Fruit fly (Drosophila melanogaster) whole organism, embryonic: Measurements from ENCODE around the gene CG16789.

ENCODE experiments used
- Awh ChIP-seq: fragments of 200-800 bp; sonication (Bioruptor generic); IDR thresholded peaks from 2 replicates; pipeline ENCODE4, ENCODE4 v1.3.6; 2022; ENCODE audit warnings: missing biosample characterization, missing genetic modification characterization
- BEAF-32 ChIP-seq: fragments of 200-800 bp; sonication (Bioruptor generic); optimal IDR thresholded peaks from 3 replicates; lab custom pipeline; 2017; ENCODE audit warnings: missing biosample characterization, missing genetic modification characterization, mild to moderate bottlenecking, moderate library complexity, missing genetic modification reagents
- Blimp-1 ChIP-seq: fragments of 200-800 bp; sonication (Bioruptor generic); optimal IDR thresholded peaks from 3 replicates; lab custom pipeline; 2018; ENCODE audit warnings: missing biosample characterization, missing genetic modification characterization, mild to moderate bottlenecking, moderate library complexity, missing genetic modification reagents
- CG10147 ChIP-seq: fragments of 200-800 bp; sonication (Bioruptor generic); optimal IDR thresholded peaks from 2 replicates; lab custom pipeline; 2019; ENCODE audit warnings: missing biosample characterization, mild to moderate bottlenecking, missing genetic modification characterization, moderate library complexity
- CG10654 ChIP-seq: fragments of 200-800 bp; sonication (Bioruptor generic); optimal IDR thresholded peaks from 2 replicates; lab custom pipeline; 2016; ENCODE audit warnings: missing biosample characterization, missing genetic modification characterization
- CG11560 ChIP-seq: fragments of 200-800 bp; sonication (Bioruptor generic); IDR thresholded peaks from 3 replicates; pipeline ENCODE4 v1.3.6; 2022; ENCODE audit warnings: missing biosample characterization, missing genetic modification characterization
- CG15514 ChIP-seq: fragments of 200-800 bp; sonication (Bioruptor generic); optimal IDR thresholded peaks from 3 replicates; lab custom pipeline; 2017; ENCODE audit warnings: missing biosample characterization, missing genetic modification characterization, mild to moderate bottlenecking, moderate library complexity, missing genetic modification reagents
- CG16815 ChIP-seq: fragments of 200-800 bp; sonication (Bioruptor generic); optimal IDR thresholded peaks from 3 replicates; lab custom pipeline; 2017; ENCODE audit warnings: missing biosample characterization, mild to moderate bottlenecking, missing genetic modification characterization
- CG18262 ChIP-seq: fragments of 200-800 bp; optimal IDR thresholded peaks from 3 replicates; lab custom pipeline; 2019; ENCODE audit warnings: missing biosample characterization, mild to moderate bottlenecking, missing genetic modification characterization, moderate library complexity
- CG2889 ChIP-seq: fragments of 200-800 bp; sonication (Bioruptor generic); IDR thresholded peaks from 3 replicates; pipeline ENCODE4 v1.3.6; 2022; ENCODE audit warnings: missing biosample characterization, missing genetic modification characterization
- CG3163 ChIP-seq: fragments of 200-800 bp; sonication (Bioruptor generic); optimal IDR thresholded peaks from 3 replicates; lab custom pipeline; 2016; ENCODE audit warnings: missing biosample characterization, missing genetic modification characterization
- CG32767 ChIP-seq: fragments of 200-800 bp; sonication (Bioruptor generic); IDR thresholded peaks from 2 replicates; pipeline ENCODE4 v1.3.6; 2022; ENCODE audit warnings: missing biosample characterization, missing genetic modification characterization
- CG6175 ChIP-seq: fragments of 200-800 bp; sonication (Bioruptor generic); IDR thresholded peaks from 3 replicates; pipeline ENCODE4 v1.3.6; 2022; ENCODE audit warnings: missing biosample characterization, missing genetic modification characterization
- CG6791 ChIP-seq: fragments of 200-800 bp; sonication (Bioruptor generic); IDR thresholded peaks from 3 replicates; pipeline ENCODE4 v1.3.6; 2022; ENCODE audit warnings: missing biosample characterization, missing genetic modification characterization; ENCODE audit not compliant: partially characterized antibody
- CG8944 ChIP-seq: fragments of 200-800 bp; sonication (Bioruptor generic); optimal IDR thresholded peaks from 3 replicates; lab custom pipeline; 2016; ENCODE audit warnings: missing biosample characterization, missing genetic modification characterization
- CTCF ChIP-seq: fragments of 200-800 bp; sonication (Bioruptor generic); optimal IDR thresholded peaks from 2 replicates; lab custom pipeline; 2017; ENCODE audit warnings: missing biosample characterization, mild to moderate bottlenecking, missing genetic modification characterization, moderate library complexity
- Camta ChIP-seq: fragments of 200-800 bp; sonication (Bioruptor generic); optimal IDR thresholded peaks from 2 replicates; lab custom pipeline; 2016; ENCODE audit warnings: missing biosample characterization, missing genetic modification characterization
- Dbx ChIP-seq: fragments of 200-800 bp; sonication (Bioruptor generic); IDR thresholded peaks from 3 replicates; pipeline ENCODE4 v1.3.6; 2022; ENCODE audit warnings: missing biosample characterization, missing genetic modification characterization
- Eip74EF ChIP-seq, 2 experiments: fragments of 200-800 bp in 1 of 2; fragments of >200 bp in 1 of 2; sonication (Bioruptor generic) in 1 of 2; optimal IDR thresholded peaks; 2 replicates each; lab custom pipeline; 2017 to 2019; ENCODE audit warnings: missing biosample characterization in 2 of 2, missing genetic modification characterization in 2 of 2, mild to moderate bottlenecking in 1 of 2, moderate library complexity in 1 of 2
- Fer3 ChIP-seq: fragments of 200-800 bp; sonication (Bioruptor generic); optimal IDR thresholded peaks from 2 replicates; lab custom pipeline; 2018; ENCODE audit warnings: missing biosample characterization, mild to moderate bottlenecking, missing genetic modification characterization, moderate library complexity
- HLHmδ ChIP-seq: fragments of 200-800 bp; sonication (Bioruptor generic); optimal IDR thresholded peaks from 2 replicates; lab custom pipeline; 2018; ENCODE audit warnings: missing biosample characterization, mild to moderate bottlenecking, missing genetic modification characterization, moderate library complexity
- Hey ChIP-seq: fragments of 200-800 bp; sonication (Bioruptor generic); optimal IDR thresholded peaks from 3 replicates; lab custom pipeline; 2018; ENCODE audit warnings: missing biosample characterization, mild to moderate bottlenecking, missing genetic modification characterization
- Hmr ChIP-seq: fragments of 200-800 bp; sonication (Bioruptor generic); optimal IDR thresholded peaks from 3 replicates; lab custom pipeline; 2017; ENCODE audit warnings: mild to moderate bottlenecking, missing biosample characterization, missing genetic modification reagents, missing genetic modification characterization
- Hr51 ChIP-seq, 2 experiments: fragments of 200-800 bp; sonication (Bioruptor generic); optimal IDR thresholded peaks; 2 replicates in 1 of 2; 3 replicates in 1 of 2; lab custom pipeline; 2016 to 2018; ENCODE audit warnings: missing biosample characterization in 2 of 2, missing genetic modification characterization in 2 of 2, mild to moderate bottlenecking in 1 of 2, moderate library complexity in 1 of 2
- Opbp ChIP-seq: fragments of 200-800 bp; sonication (Bioruptor generic); IDR thresholded peaks from 3 replicates; pipeline ENCODE4 v1.3.6; 2022; ENCODE audit warnings: missing biosample characterization, missing genetic modification characterization; ENCODE audit not compliant: partially characterized antibody
- Ssrp ChIP-seq: fragments of 200-800 bp; sonication (Bioruptor generic); optimal IDR thresholded peaks from 2 replicates; lab custom pipeline; 2018; ENCODE audit warnings: missing biosample characterization, mild to moderate bottlenecking, missing genetic modification characterization, moderate library complexity
- abd-A ChIP-seq: fragments of 200-800 bp; sonication (Bioruptor generic); optimal IDR thresholded peaks from 3 replicates; lab custom pipeline; 2019; ENCODE audit warnings: missing biosample characterization, mild to moderate bottlenecking, missing genetic modification characterization, moderate library complexity
- ac ChIP-seq: fragments of 200-800 bp; sonication (Bioruptor generic); optimal IDR thresholded peaks from 3 replicates; lab custom pipeline; 2017; ENCODE audit warnings: missing biosample characterization, mild to moderate bottlenecking, missing genetic modification characterization
- caup ChIP-seq: fragments of 200-800 bp; sonication (Bioruptor generic); optimal IDR thresholded peaks from 3 replicates; lab custom pipeline; 2017; ENCODE audit warnings: missing biosample characterization, mild to moderate bottlenecking, missing genetic modification characterization, moderate library complexity; ENCODE audit not compliant: severe bottlenecking
- dati ChIP-seq: fragments of 200-800 bp; sonication (Bioruptor generic); IDR thresholded peaks from 2 replicates; pipeline ENCODE4 v1.3.6; 2022; ENCODE audit warnings: missing biosample characterization, missing genetic modification characterization
- emc ChIP-seq: fragments of 200-800 bp; sonication (Bioruptor generic); optimal IDR thresholded peaks from 2 replicates; lab custom pipeline; 2016; ENCODE audit warnings: missing biosample characterization, missing genetic modification characterization
- eyg ChIP-seq: fragments of 200-800 bp; sonication (Bioruptor generic); optimal IDR thresholded peaks from 3 replicates; lab custom pipeline; 2016; ENCODE audit warnings: missing biosample characterization, missing genetic modification characterization
- gcm ChIP-seq: fragments of 200-800 bp; sonication (Bioruptor generic); optimal IDR thresholded peaks from 2 replicates; lab custom pipeline; 2019; ENCODE audit warnings: missing biosample characterization, mild to moderate bottlenecking, missing genetic modification characterization, moderate library complexity
- gcm2 ChIP-seq: fragments of 200-800 bp; sonication (Bioruptor generic); optimal IDR thresholded peaks from 2 replicates; lab custom pipeline; 2016; ENCODE audit warnings: missing biosample characterization, missing genetic modification characterization
- kni ChIP-seq: fragments of 200-800 bp; sonication (Bioruptor generic); optimal IDR thresholded peaks from 3 replicates; lab custom pipeline; 2017; ENCODE audit warnings: mild to moderate bottlenecking, missing biosample characterization, missing genetic modification reagents, missing genetic modification characterization
- oc ChIP-seq: fragments of 200-800 bp; sonication (Bioruptor generic); optimal IDR thresholded peaks from 2 replicates; lab custom pipeline; 2018; ENCODE audit warnings: missing biosample characterization, mild to moderate bottlenecking, missing genetic modification characterization, moderate library complexity
- pho ChIP-seq: fragments of 200-800 bp; sonication (Bioruptor generic); optimal IDR thresholded peaks from 2 replicates; lab custom pipeline; 2016; ENCODE audit warnings: missing biosample characterization, missing genetic modification characterization
- pnt ChIP-seq: fragments of 200-800 bp; sonication (Bioruptor generic); optimal IDR thresholded peaks from 3 replicates; lab custom pipeline; 2016; ENCODE audit warnings: missing biosample characterization, missing genetic modification characterization
- pum ChIP-seq: fragments of 200-800 bp; sonication (Bioruptor generic); optimal IDR thresholded peaks from 2 replicates; lab custom pipeline; 2016; ENCODE audit warnings: missing biosample characterization, missing genetic modification characterization
- salm ChIP-seq: fragments of 200-800 bp; sonication (Bioruptor generic); optimal IDR thresholded peaks from 2 replicates; lab custom pipeline; 2018; ENCODE audit warnings: missing biosample characterization, mild to moderate bottlenecking, missing genetic modification characterization
- sc ChIP-seq, 3 experiments: fragments of >200 bp in 2 of 3; fragments of 200-800 bp in 1 of 3; sonication (Bioruptor generic) in 1 of 3; optimal IDR thresholded peaks; 2 replicates in 2 of 3; 3 replicates in 1 of 3; lab custom pipeline; 2017; ENCODE audit warnings: mild to moderate bottlenecking in 1 of 3, missing biosample characterization in 1 of 3, missing genetic modification characterization in 1 of 3, missing genetic modification reagents in 1 of 3
- scrt ChIP-seq: fragments of 200-800 bp; sonication (Bioruptor generic); optimal IDR thresholded peaks from 2 replicates; lab custom pipeline; 2018; ENCODE audit warnings: missing biosample characterization, mild to moderate bottlenecking, missing genetic modification characterization, moderate library complexity
- sens-2 ChIP-seq: fragments of 200-800 bp; sonication (Bioruptor generic); IDR thresholded peaks from 2 replicates; pipeline ENCODE4 v1.3.6; 2022; ENCODE audit warnings: missing biosample characterization, missing genetic modification characterization
- slbo ChIP-seq: fragments of 200-800 bp; sonication (Bioruptor generic); IDR thresholded peaks from 2 replicates; pipeline ENCODE4 v1.3.6; 2022; ENCODE audit warnings: missing biosample characterization, missing genetic modification characterization
- so ChIP-seq: fragments of 200-800 bp; sonication (Bioruptor generic); IDR thresholded peaks from 3 replicates; pipeline ENCODE4 v1.3.6; 2022; ENCODE audit warnings: missing biosample characterization, missing genetic modification characterization
- sob ChIP-seq: fragments of 200-800 bp; sonication (Bioruptor generic); IDR thresholded peaks from 2 replicates; pipeline ENCODE4 v1.3.6; 2022; ENCODE audit warnings: missing biosample characterization, missing genetic modification characterization
- usp ChIP-seq: fragments of >200 bp; optimal IDR thresholded peaks from 2 replicates; lab custom pipeline; 2017; ENCODE audit warnings: missing biosample characterization, missing genetic modification characterization
- wor ChIP-seq: fragments of 200-800 bp; sonication (Bioruptor generic); IDR thresholded peaks from 2 replicates; pipeline ENCODE4 v1.3.6; 2022; ENCODE audit warnings: missing biosample characterization, missing genetic modification characterization

The CG16789 gene

DNA sequence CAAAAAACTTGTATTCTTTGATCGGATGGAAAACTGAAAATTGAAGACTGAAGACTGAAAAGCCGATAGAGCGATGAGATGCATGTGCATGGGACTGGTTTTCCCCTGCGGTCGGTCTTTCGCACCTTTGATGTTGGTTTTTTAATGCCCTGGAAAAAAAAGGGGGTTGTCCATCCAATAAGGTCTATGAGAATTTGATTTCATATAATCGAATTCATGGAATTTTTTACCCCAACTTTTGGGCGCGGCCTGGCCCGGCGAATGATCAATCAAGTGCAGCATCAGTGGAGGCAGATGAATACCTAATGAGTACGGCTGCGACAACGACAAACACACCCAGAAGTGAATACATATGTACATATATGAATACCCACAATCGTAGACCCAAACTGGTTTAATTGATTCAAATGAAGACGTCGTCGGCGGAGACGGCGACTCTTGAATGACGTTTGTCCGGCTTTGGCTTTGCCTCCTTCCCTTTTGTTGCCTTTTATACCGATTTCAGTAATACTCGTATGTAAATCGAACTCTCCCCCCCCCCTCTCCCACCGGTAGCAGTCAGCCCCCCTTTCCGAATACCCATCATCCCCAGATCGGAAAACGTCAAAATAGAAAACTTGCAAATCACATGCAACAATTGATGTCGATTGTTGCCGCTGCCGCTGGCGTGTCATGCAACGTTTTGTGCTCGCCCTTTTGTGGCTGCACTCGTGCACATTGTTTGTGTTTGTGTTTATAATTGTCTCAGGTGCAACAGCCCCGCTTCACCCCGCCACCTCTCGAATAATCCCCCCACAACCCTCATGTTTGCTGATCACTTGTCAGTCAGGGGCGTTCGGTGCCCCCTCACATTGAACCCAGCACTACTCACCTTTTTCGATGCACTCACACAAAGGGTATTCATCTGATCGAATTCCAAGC, 37.3 kb downstream of the CG16789 start (continued):
- TF ChIP-seq CG15514 (GFP tag; lab: Kevin White, UChicago) (no peak), pnt (GFP tag; lab: Kevin White, UChicago) (no peak), Hr51 (GFP tag; optimal IDR thresholded peaks at IDR 0.05; lab: Kevin White, UChicago) (no peak), Fer3 (tag; lab: Kevin White, UChicago) (no peak), dati (GFP tag; lab: Robert Waterston, UW) (no peak), Blimp-1 (GFP tag; lab: Kevin White, UChicago) (no peak), Camta (GFP tag; lab: Kevin White, UChicago) (no peak), CG3163 (no peak), sob (GFP tag; lab: Robert Waterston, UW) (0 out of 2 replicates have a peak, but pooled peaks have one; percentile 13), Opbp (GFP tag; lab: Robert Waterston, UW) (no peak), Hmr (no peak), salm (tag; lab: Kevin White, UChicago) (no peak), CG2889 (GFP tag; lab: Robert Waterston, UW) (no peak), Eip74EF (GFP tag; optimal IDR thresholded peaks at IDR 0.05; lab: Kevin White, UChicago) (peak in 1 of 2 experiments; percentile 7), ac (GFP tag; lab: Kevin White, UChicago) (no peak), Awh (peak; percentile 67), CG18262 (no peak), eyg (GFP tag; lab: Kevin White, UChicago) (no peak), CG8944 (no peak), gcm2 (GFP tag; lab: Kevin White, UChicago) (no peak), wor (GFP tag; lab: Robert Waterston, UW) (no peak), CG16815 (GFP tag; lab: Kevin White, UChicago) (no peak), BEAF-32 (GFP tag; lab: Kevin White, UChicago) (no peak), kni (GFP tag; lab: Kevin White, UChicago) (peak; percentile 93), gcm (GFP tag; lab: Kevin White, UChicago) (no peak), sens-2 (no peak), scrt (GFP tag; lab: Kevin White, UChicago) (no peak), CG32767 (GFP tag; lab: Robert Waterston, UW) (no peak), Ssrp (tag; lab: Kevin White, UChicago) (no peak), CG10147 (GFP tag; lab: Kevin White, UChicago) (no peak), CG6175 (GFP tag; lab: Robert Waterston, UW) (no peak), CG11560 (tag; lab: Robert Waterston, UW) (no peak), CG6791 (GFP tag; lab: Robert Waterston, UW) (no peak), sc (optimal IDR thresholded peaks at IDR 0.05; lab: Kevin White, UChicago) (no peak), sc (GFP tag; optimal IDR thresholded peaks at IDR 0.05; lab: Kevin White, UChicago) (no peak), slbo (GFP tag; lab: Robert Waterston, UW) (no peak), so (GFP tag; lab: Robert Waterston, UW) (no peak), pum (GFP tag; lab: Kevin White, UChicago) (no peak), caup (no peak), abd-A (tag; lab: Kevin White, UChicago) (peak; percentile 81), emc (no peak), Hey (tag; lab: Kevin White, UChicago) (no peak), oc (tag; lab: Kevin White, UChicago) (peak; percentile 55), HLHmδ (GFP tag; lab: Kevin White, UChicago) (peak; percentile 58), usp (GFP tag; lab: Kevin White, UChicago) (no peak), CTCF (GFP tag; lab: Kevin White, UChicago) (no peak), pho (GFP tag; lab: Kevin White, UChicago) (no peak), CG10654 (GFP tag; lab: Kevin White, UChicago) (no peak), Dbx (GFP tag; lab: Robert Waterston, UW) (no peak)
